Worm (Caenorhabditis elegans): Measurements from ENCODE around the gene F54D8.6.
A peak's percentile ranks its signal among the peaks of the same experiment; 100 is the strongest.

Gene F54D8.6

DNA sequence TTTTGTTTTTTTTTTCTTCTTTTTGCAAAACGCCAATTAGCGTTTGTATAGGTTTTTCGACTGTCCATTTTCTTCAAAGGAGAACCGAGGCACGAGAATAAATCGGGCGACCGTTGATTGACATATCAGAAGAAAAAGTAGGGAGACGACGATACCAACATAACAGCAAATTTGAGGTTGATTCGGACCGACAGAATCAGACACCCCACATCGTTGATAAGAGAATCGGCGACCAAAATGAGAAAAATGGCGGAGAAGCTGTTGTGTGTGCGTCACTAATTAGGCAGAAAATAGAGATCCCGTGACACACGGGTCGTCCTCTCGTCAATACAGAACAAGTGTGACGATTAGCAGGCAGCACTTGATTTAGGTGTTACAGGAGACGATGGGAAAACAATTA is 39.1 kb downstream of the F54D8.6 start (continued):
- TF ChIP-seq ces-1 (GFP tag; optimal IDR thresholded peaks at IDR 0.05) = no peak
- TF ChIP-seq nhr-12 (tag; optimal IDR thresholded peaks at IDR 0.05) = no peak
- no peak for TF ChIP-seq egl-27 (tag; optimal IDR thresholded peaks at IDR 0.05)
- TF ChIP-seq jun-1 (tag; optimal IDR thresholded peaks at IDR 0.05) = no peak
- TF ChIP-seq elt-3 (tag; optimal IDR thresholded peaks at IDR 0.05) = peak in 1 of 6 experiments; percentile 28
- no peak for TF ChIP-seq lir-3 (tag; optimal IDR thresholded peaks at IDR 0.05; ENCODE audit: poor library complexity)
- TF ChIP-seq ztf-4 (tag; optimal IDR thresholded peaks at IDR 0.05) = no peak
- no peak for TF ChIP-seq C04F5.9 (tag; optimal IDR thresholded peaks at IDR 0.05)

- no peak for TF ChIP-seq sptf-1 (tag; optimal IDR thresholded peaks at IDR 0.05)
- TF ChIP-seq lin-39 (tag; optimal IDR thresholded peaks at IDR 0.05) = no peak
- no peak for TF ChIP-seq ztf-11 (tag; optimal IDR thresholded peaks at IDR 0.05)
- no peak for TF ChIP-seq lsy-2 (tag; optimal IDR thresholded peaks at IDR 0.05)
- TF ChIP-seq sox-4 (tag; optimal IDR thresholded peaks at IDR 0.05) = no peak
- TF ChIP-seq nhr-71 (tag; optimal IDR thresholded peaks at IDR 0.05) = no peak
- TF ChIP-seq zip-4 (GFP tag; optimal IDR thresholded peaks at IDR 0.05) = no peak
- TF ChIP-seq nhr-237 (tag; optimal IDR thresholded peaks at IDR 0.05) = no peak
- no peak for TF ChIP-seq lin-15B (tag; optimal IDR thresholded peaks at IDR 0.05)
- TF ChIP-seq hlh-4 (tag; optimal IDR thresholded peaks at IDR 0.05) = no peak
- no peak for TF ChIP-seq C34B4.2 (tag; optimal IDR thresholded peaks at IDR 0.05)
- no peak for TF ChIP-seq ztf-4 (tag; optimal IDR thresholded peaks at IDR 0.05)
- no peak for TF ChIP-seq unc-130 (tag; optimal IDR thresholded peaks at IDR 0.05)
- TF ChIP-seq C04F5.9 (tag; optimal IDR thresholded peaks at IDR 0.05) = no peak
- no peak for TF ChIP-seq nhr-12 (tag; optimal IDR thresholded peaks at IDR 0.05)
- TF ChIP-seq ceh-8 (GFP tag; optimal IDR thresholded peaks at IDR 0.05) = no peak
These were observed 40.7 kb downstream of the F54D8.6 start for ce11 chrIII:5143520-5143919.

- TF ChIP-seq lir-3 (tag; optimal IDR thresholded peaks at IDR 0.05; ENCODE audit: poor library complexity) (no peak), fkh-8 (tag; optimal IDR thresholded peaks at IDR 0.05) (no peak), egl-13 (tag; optimal IDR thresholded peaks at IDR 0.05) (no peak), pqm-1 (tag; optimal IDR thresholded peaks at IDR 0.05) (no peak), nhr-90 (tag; optimal IDR thresholded peaks at IDR 0.05; ENCODE audit: poor library complexity) (no peak), sox-4 (tag; optimal IDR thresholded peaks at IDR 0.05) (no peak), Y116A8C.19 (tag; optimal IDR thresholded peaks at IDR 0.05; ENCODE audit: borderline replicate concordance) (no peak), ceh-90 (tag; optimal IDR thresholded peaks at IDR 0.05) (no peak), fos-1 (tag; optimal IDR thresholded peaks at IDR 0.05) (no peak), snu-23 (GFP tag; optimal IDR thresholded peaks at IDR 0.05) (no peak), nhr-71 (tag; optimal IDR thresholded peaks at IDR 0.05) (peak; percentile 3), pag-3 (tag; optimal IDR thresholded peaks at IDR 0.05; ENCODE audit: borderline replicate concordance, insufficient read depth) (no peak), mdl-1 (tag; optimal IDR thresholded peaks at IDR 0.05) (no peak), swsn-7 (tag; optimal IDR thresholded peaks at IDR 0.05) (no peak), jun-1 (tag; optimal IDR thresholded peaks at IDR 0.05) (no peak), nhr-20 (tag; optimal IDR thresholded peaks at IDR 0.05) (peak; percentile 4), ceh-8 (GFP tag; optimal IDR thresholded peaks at IDR 0.05) (no peak), nhr-47 (tag; optimal IDR thresholded peaks at IDR 0.05) (no peak), irx-1 (tag; optimal IDR thresholded peaks at IDR 0.05) (no peak), ztf-11 (tag; optimal IDR thresholded peaks at IDR 0.05) (no peak), aha-1 (tag; optimal IDR thresholded peaks at IDR 0.05) (no peak), egl-27 (tag; optimal IDR thresholded peaks at IDR 0.05) (no peak), ces-1 (GFP tag; optimal IDR thresholded peaks at IDR 0.05) (no peak), efl-1 (optimal IDR thresholded peaks at IDR 0.05) (no peak), efl-1 (GFP tag; optimal IDR thresholded peaks at IDR 0.05 in 1 of 2) (peak in 1 of 2 experiments; percentile 36), lsy-2 (tag; optimal IDR thresholded peaks at IDR 0.05) (no peak), elt-2 (tag; optimal IDR thresholded peaks at IDR 0.05) (no peak), fkh-10 (GFP tag; optimal IDR thresholded peaks at IDR 0.05) (no peak), lin-14 (GFP tag; optimal IDR thresholded peaks at IDR 0.05) (peak; percentile 25), blmp-1 (tag; optimal IDR thresholded peaks at IDR 0.05) (no peak), nhr-85 (tag) (peak; percentile 68), ceh-88 (GFP tag; IDR thresholded peaks at IDR 0.05) (no peak), tbx-2 (tag; optimal IDR thresholded peaks at IDR 0.05) (peak; percentile 89), C34B4.2 (tag; optimal IDR thresholded peaks at IDR 0.05) (no peak), unc-30 (tag; optimal IDR thresholded peaks at IDR 0.05) (no peak), zip-4 (GFP tag; optimal IDR thresholded peaks at IDR 0.05) (no peak), nhr-77 (tag; optimal IDR thresholded peaks at IDR 0.05) (no peak), skn-1 (tag; optimal IDR thresholded peaks at IDR 0.05) (no peak), nhr-84 (tag; optimal IDR thresholded peaks at IDR 0.05) (no peak)
These were observed 41.4 kb downstream of the F54D8.6 start for ce11 chrIII:5144169-5144568.

Data from whole organism, L1 larva.